Fruit fly (Drosophila melanogaster): ENCODE measurements around the gene Galphaf.

dm6 chr3L:16638639-16639388 lies 28.9 kb downstream of the Galphaf start:
- TF ChIP-seq Sox15 (GFP tag; optimal IDR thresholded peaks at IDR 0.05), result no peak
- no peak for TF ChIP-seq ss (GFP tag; optimal IDR thresholded peaks at IDR 0.05)
- peak; percentile 44 for TF ChIP-seq Blimp-1 (GFP tag; optimal IDR thresholded peaks at IDR 0.05)
- peak; percentile 42 for TF ChIP-seq Hr39 (GFP tag; optimal IDR thresholded peaks at IDR 0.05)
- TF ChIP-seq dac (GFP tag; optimal IDR thresholded peaks at IDR 0.05), result no peak
- no peak for TF ChIP-seq CG4318 (GFP tag; optimal IDR thresholded peaks at IDR 0.05)

All from whole organism, prepupa.